Fruit fly (Drosophila melanogaster): ENCODE measurements around the gene Atg1.

- no peak for TF ChIP-seq fd96Ca (GFP tag; IDR thresholded peaks at IDR 0.05)
- TF ChIP-seq CG15710 (tag; optimal IDR thresholded peaks at IDR 0.05), result no peak
- TF ChIP-seq CG8159 (tag; optimal IDR thresholded peaks at IDR 0.05), result no peak
- no peak for TF ChIP-seq CG12605 (GFP tag; IDR thresholded peaks at IDR 0.05)
- TF ChIP-seq Pif1A (GFP tag; optimal IDR thresholded peaks at IDR 0.05), result no peak
- TF ChIP-seq Ets98B (GFP tag; IDR thresholded peaks at IDR 0.05), result no peak
- TF ChIP-seq Pif1B (GFP tag; optimal IDR thresholded peaks at IDR 0.05), result no peak
- TF ChIP-seq CG17806 (tag; optimal IDR thresholded peaks at IDR 0.05), result no peak
- TF ChIP-seq CG9948 (tag; optimal IDR thresholded peaks at IDR 0.05), result no peak
- TF ChIP-seq EcR (GFP tag; optimal IDR thresholded peaks at IDR 0.05), result no peak
- TF ChIP-seq Snoo (tag; optimal IDR thresholded peaks at IDR 0.05), result no peak
These were observed 23.9 kb downstream of the Atg1 start, which contains the start of the genes CG10969 and CG17666 for dm6 chr3L:12780997-12781396.
